Worm (Caenorhabditis elegans): Measurements from ENCODE around the gene E02C12.12.

The E02C12.12 gene

ce11 chrV:9381846-9382363, at the start of gene E02C12.12:
E02C12.12 (minus strand) TSS chrV:9382313.
- TF ChIP-seq daf-16 (GFP tag; optimal IDR thresholded peaks at IDR 0.05) (no peak), daf-16 (tag; optimal IDR thresholded peaks at IDR 0.05) (no peak), unc-62 (GFP tag; optimal IDR thresholded peaks at IDR 0.05 in 1 of 2) (peak in 1 of 2 experiments; percentile 55), unc-62 (tag; optimal IDR thresholded peaks at IDR 0.05) (no peak)

- no peak for TF ChIP-seq tra-1 (GFP tag; IDR thresholded peaks at IDR 0.05)
- TF ChIP-seq Y48G9A.11 (GFP tag; IDR thresholded peaks at IDR 0.05) = no peak
- no peak for TF ChIP-seq lin-39 (tag; optimal IDR thresholded peaks at IDR 0.05)
- TF ChIP-seq mep-1 (tag; optimal IDR thresholded peaks at IDR 0.05) = no peak
- no peak for TF ChIP-seq unc-130 (GFP tag; optimal IDR thresholded peaks at IDR 0.05)
- TF ChIP-seq duxl-1 (tag; optimal IDR thresholded peaks at IDR 0.05; ENCODE audit: poor library complexity) = no peak
- TF ChIP-seq daf-16 (GFP tag; optimal IDR thresholded peaks at IDR 0.05) = no peak
- no peak for TF ChIP-seq daf-16 (tag; optimal IDR thresholded peaks at IDR 0.05)
- no peak for TF ChIP-seq gei-8 (GFP tag; optimal IDR thresholded peaks at IDR 0.05)
- no peak for TF ChIP-seq dpl-1 (GFP tag; optimal IDR thresholded peaks at IDR 0.05)
- no peak for TF ChIP-seq nhr-111 (GFP tag; optimal IDR thresholded peaks at IDR 0.05)
- TF ChIP-seq nhr-76 (tag; optimal IDR thresholded peaks at IDR 0.05) = no peak
- no peak for TF ChIP-seq ceh-82 (tag; optimal IDR thresholded peaks at IDR 0.05)
- TF ChIP-seq lim-7 (GFP tag; IDR thresholded peaks at IDR 0.05) = no peak
Measured at ce11 chrV:9427075-9427474, 45.0 kb upstream of the E02C12.12 start, which contains the start of gene F36D4.6. F36D4.6 (minus strand) TSS chrV:9427175.

ce11 chrV:9425593-9425992, 43.5 kb upstream of the E02C12.12 start, which contains the start of gene F36D4.5:
F36D4.5 (minus strand) TSS chrV:9425817.
- TF ChIP-seq hlh-30 (tag; optimal IDR thresholded peaks at IDR 0.05; ENCODE audit: insufficient read depth) (peak; percentile 4), fkh-10 (GFP tag; optimal IDR thresholded peaks at IDR 0.05) (peak; percentile 47), lsy-2 (tag; optimal IDR thresholded peaks at IDR 0.05) (peak in 1 of 2 experiments; percentile 66), dpl-1 (GFP tag; optimal IDR thresholded peaks at IDR 0.05) (peak; percentile 1), ces-1 (GFP tag; optimal IDR thresholded peaks at IDR 0.05) (peak; percentile 18), mep-1 (tag; optimal IDR thresholded peaks at IDR 0.05) (peak; percentile 39), arid-1 (GFP tag; conservative IDR thresholded peaks at IDR 0.05) (no peak), daf-12 (tag; optimal IDR thresholded peaks at IDR 0.05) (no peak), spr-1 (tag; optimal IDR thresholded peaks at IDR 0.05) (no peak), ZK337.2 (GFP tag; IDR thresholded peaks at IDR 0.05) (no peak), mes-2 (tag; optimal IDR thresholded peaks at IDR 0.05; ENCODE audit: poor library complexity, severe bottlenecking) (peak; percentile 28), unc-62 (GFP tag; optimal IDR thresholded peaks at IDR 0.05 in 1 of 2) (peak in 1 of 2 experiments; percentile 10), unc-62 (tag; optimal IDR thresholded peaks at IDR 0.05) (no peak)

ce11 chrV:9424514-9424913, 42.4 kb upstream of the E02C12.12 start:
- TF ChIP-seq aha-1 (tag) (peak; percentile 97), hif-1 (tag; optimal IDR thresholded peaks at IDR 0.05) (peak in 1 of 2 experiments; percentile 26), nhr-25 (tag; optimal IDR thresholded peaks at IDR 0.05; ENCODE audit: borderline replicate concordance, insufficient read depth) (no peak), nhr-28 (tag; optimal IDR thresholded peaks at IDR 0.05) (peak; percentile 72), ceh-82 (tag; optimal IDR thresholded peaks at IDR 0.05) (no peak), D1046.2 (GFP tag; IDR thresholded peaks at IDR 0.05) (no peak), mdl-1 (tag; optimal IDR thresholded peaks at IDR 0.05) (peak; percentile 38 to 69), dpl-1 (GFP tag; optimal IDR thresholded peaks at IDR 0.05) (no peak), hlh-30 (tag; optimal IDR thresholded peaks at IDR 0.05; ENCODE audit: insufficient read depth) (peak; percentile 59), hlh-11 (tag; optimal IDR thresholded peaks at IDR 0.05) (peak; percentile 76), mes-2 (tag; optimal IDR thresholded peaks at IDR 0.05; ENCODE audit: poor library complexity, severe bottlenecking) (peak; percentile 54), lin-15B (tag; optimal IDR thresholded peaks at IDR 0.05) (no peak), nhr-48 (tag; optimal IDR thresholded peaks at IDR 0.05) (peak; percentile 46), mep-1 (tag; optimal IDR thresholded peaks at IDR 0.05) (peak; percentile 37), dmd-8 (GFP tag; IDR thresholded peaks at IDR 0.05) (no peak), ceh-28 (tag; optimal IDR thresholded peaks at IDR 0.05) (peak; percentile 55), dve-1 (tag; optimal IDR thresholded peaks at IDR 0.05; ENCODE audit: insufficient read depth) (peak; percentile 57), mxl-3 (GFP tag; optimal IDR thresholded peaks at IDR 0.05) (peak; percentile 81), pqm-1 (tag; optimal IDR thresholded peaks at IDR 0.05) (peak; percentile 41), lsy-2 (tag; optimal IDR thresholded peaks at IDR 0.05) (peak in 1 of 2 experiments; percentile 9)
